Worm (Caenorhabditis elegans) whole organism, L4 larva: ENCODE measurements around the gene D2045.5.

Source experiments
- D1046.2 ChIP-seq: fragments of 200-800 bp; sonication (Bioruptor generic); IDR thresholded peaks from 2 replicates; pipeline ENCODE4 v1.3.6; 2022; ENCODE audit warnings: missing genetic modification characterization, missing compliant biosample characterization
- F37D6.2 ChIP-seq: sonication (generic microtip); optimal IDR thresholded peaks from 2 replicates; lab custom pipeline; 2016; ENCODE audit warnings: mild to moderate bottlenecking, missing genetic modification characterization, missing compliant biosample characterization
- T20F7.1 ChIP-seq: fragments of 200-800 bp; sonication (Bioruptor generic); optimal IDR thresholded peaks from 2 replicates; lab custom pipeline; 2018; ENCODE audit warnings: mild to moderate bottlenecking, missing genetic modification characterization, missing compliant biosample characterization
- Y105C5A.15 ChIP-seq: fragments of 200-800 bp; sonication (Bioruptor generic); IDR thresholded peaks from 2 replicates; pipeline ENCODE4 v1.3.6; 2022; ENCODE audit warnings: missing genetic modification characterization, missing compliant biosample characterization
- Y48G9A.11 ChIP-seq: fragments of 200-800 bp; sonication (Bioruptor generic); IDR thresholded peaks from 2 replicates; pipeline ENCODE4 v1.3.6; 2022; ENCODE audit warnings: missing genetic modification reagents, missing genetic modification characterization, missing compliant biosample characterization
- aha-1 ChIP-seq: fragments of 150-350 bp; peaks from one replicate; lab custom pipeline; 2014; ENCODE audit warnings: missing biosample characterization, missing genetic modification characterization
- aly-2 ChIP-seq: sonication (generic microtip); optimal IDR thresholded peaks from 2 replicates; lab custom pipeline; 2018; ENCODE audit warnings: missing biosample characterization, missing genetic modification characterization
- ama-1 ChIP-seq: fragments of 150-350 bp; optimal IDR thresholded peaks from 2 replicates; lab custom pipeline; 2014; ENCODE audit warnings: inconsistent platforms, mixed read lengths
- ctbp-1 ChIP-seq: fragments of 200-800 bp; sonication (Bioruptor generic); IDR thresholded peaks from 2 replicates; pipeline ENCODE4 v1.3.6; 2022; ENCODE audit warnings: missing genetic modification reagents, missing genetic modification characterization, missing compliant biosample characterization
- daf-16 ChIP-seq, 3 experiments: sonication (generic microtip); optimal IDR thresholded peaks; 2 replicates each; lab custom pipeline; 2016 to 2017; ENCODE audit warnings: missing genetic modification characterization in 3 of 3, missing genetic modification reagents in 3 of 3, mild to moderate bottlenecking in 2 of 3, missing compliant biosample characterization in 2 of 3, missing biosample characterization in 1 of 3, moderate library complexity in 1 of 3
- daf-8 ChIP-seq: fragments of 200-800 bp; sonication (Bioruptor generic); IDR thresholded peaks from 2 replicates; pipeline ENCODE4 v1.3.6; 2022; ENCODE audit warnings: missing genetic modification characterization, missing compliant biosample characterization
- dmd-6 ChIP-seq: fragments of 200-800 bp; sonication (Bioruptor generic); IDR thresholded peaks from 2 replicates; pipeline ENCODE4 v1.3.6; 2022; ENCODE audit warnings: missing genetic modification reagents, missing genetic modification characterization, missing compliant biosample characterization
- dve-1 ChIP-seq: sonication (generic microtip); optimal IDR thresholded peaks from 2 replicates; lab custom pipeline; 2017; ENCODE audit warnings: antibody characterized with exemption, mild to moderate bottlenecking, missing genetic modification characterization, missing compliant biosample characterization; ENCODE audit not compliant: insufficient read depth
- fkh-10 ChIP-seq: fragments of 150-350 bp; optimal IDR thresholded peaks from 2 replicates; lab custom pipeline; 2014; ENCODE audit warnings: missing biosample characterization, missing genetic modification reagents, missing genetic modification characterization
- hlh-11 ChIP-seq: fragments of 200-800 bp; sonication (Bioruptor generic); optimal IDR thresholded peaks from 2 replicates; lab custom pipeline; 2018; ENCODE audit warnings: mild to moderate bottlenecking, missing genetic modification characterization, missing compliant biosample characterization
- hlh-30 ChIP-seq: sonication (generic microtip); optimal IDR thresholded peaks from 2 replicates; lab custom pipeline; 2017; ENCODE audit warnings: antibody characterized with exemption, mild to moderate bottlenecking, missing genetic modification characterization, missing compliant biosample characterization; ENCODE audit not compliant: insufficient read depth
- jun-1 ChIP-seq: fragments of 150-350 bp; optimal IDR thresholded peaks from 2 replicates; lab custom pipeline; 2014; ENCODE audit warnings: missing biosample characterization, missing genetic modification reagents, missing genetic modification characterization
- lin-15B ChIP-seq: fragments of 150-350 bp; sonication (generic microtip); optimal IDR thresholded peaks from 3 replicates; lab custom pipeline; 2014; ENCODE audit warnings: missing biosample characterization, missing genetic modification characterization
- lin-39 ChIP-seq: fragments of 150-350 bp; optimal IDR thresholded peaks from 2 replicates; lab custom pipeline; 2014; ENCODE audit warnings: missing biosample characterization, missing genetic modification reagents, missing genetic modification characterization
- madf-5 ChIP-seq, 2 experiments: fragments of 200-800 bp; sonication (Bioruptor generic); IDR thresholded peaks; 2 replicates each; pipeline ENCODE4 v1.3.6; 2022; ENCODE audit warnings: missing compliant biosample characterization in 2 of 2, missing genetic modification characterization in 2 of 2
- mdl-1 ChIP-seq, 2 experiments: fragments of 150-350 bp in 1 of 2; sonication (generic microtip) in 1 of 2; optimal IDR thresholded peaks; 2 replicates each; lab custom pipeline; 2014 to 2017; ENCODE audit warnings: missing biosample characterization in 2 of 2, missing genetic modification characterization in 2 of 2
- mxl-3 ChIP-seq: fragments of 200-800 bp; sonication (Bioruptor generic); optimal IDR thresholded peaks from 2 replicates; lab custom pipeline; 2018; ENCODE audit warnings: mild to moderate bottlenecking, missing genetic modification characterization, missing compliant biosample characterization
- nhr-10 ChIP-seq: fragments of 150-350 bp; optimal IDR thresholded peaks from 2 replicates; lab custom pipeline; 2014; ENCODE audit warnings: missing biosample characterization, missing genetic modification characterization
- nhr-11 ChIP-seq: fragments of 150-350 bp; optimal IDR thresholded peaks from 2 replicates; lab custom pipeline; 2014; ENCODE audit warnings: missing biosample characterization, missing genetic modification characterization
- nhr-237 ChIP-seq: sonication (generic microtip); optimal IDR thresholded peaks from 2 replicates; lab custom pipeline; 2017; ENCODE audit warnings: missing biosample characterization, missing genetic modification characterization
- nhr-28 ChIP-seq: fragments of 150-350 bp; optimal IDR thresholded peaks from 2 replicates; lab custom pipeline; 2014; ENCODE audit warnings: missing biosample characterization, missing genetic modification characterization
- nhr-42 ChIP-seq: fragments of 200-800 bp; sonication (Bioruptor generic); IDR thresholded peaks from 2 replicates; pipeline ENCODE4 v1.3.6; 2022; ENCODE audit warnings: missing genetic modification characterization, missing compliant biosample characterization
- nhr-48 ChIP-seq: sonication (generic microtip); optimal IDR thresholded peaks from 2 replicates; lab custom pipeline; 2016; ENCODE audit warnings: mild to moderate bottlenecking, missing genetic modification characterization, missing compliant biosample characterization
- pha-4 ChIP-seq, 2 experiments: fragments of 150-350 bp in 1 of 2; fragments of 200-800 bp in 1 of 2; sonication (Bioruptor generic) in 1 of 2; IDR thresholded peaks in 1 of 2; optimal IDR thresholded peaks in 1 of 2; 2 replicates each; pipeline versions ENCODE4 v1.3.6 to Lab custom; 2014 to 2022; ENCODE audit warnings: missing genetic modification characterization in 2 of 2, missing genetic modification reagents in 2 of 2, missing biosample characterization in 1 of 2, missing compliant biosample characterization in 1 of 2
- php-3 ChIP-seq: fragments of 200-800 bp; sonication (Bioruptor generic); IDR thresholded peaks from 2 replicates; pipeline ENCODE4 v1.3.6; 2022; ENCODE audit warnings: missing genetic modification reagents, missing genetic modification characterization, missing compliant biosample characterization
- pqm-1 ChIP-seq: sonication (generic microtip); optimal IDR thresholded peaks from 2 replicates; lab custom pipeline; 2017; ENCODE audit warnings: missing biosample characterization, missing genetic modification characterization
- saeg-2 ChIP-seq: fragments of 200-800 bp; sonication (Bioruptor generic); IDR thresholded peaks from 2 replicates; pipeline ENCODE4 v1.3.6; 2022; ENCODE audit warnings: missing genetic modification reagents, missing genetic modification characterization, missing compliant biosample characterization
- set-16 ChIP-seq: fragments of 200-800 bp; sonication (Bioruptor generic); IDR thresholded peaks from 2 replicates; pipeline ENCODE4 v1.3.6; 2022; ENCODE audit warnings: missing genetic modification reagents, missing genetic modification characterization, missing compliant biosample characterization
- unc-62 ChIP-seq, 3 experiments: fragments of 150-350 bp in 1 of 3; sonication (generic microtip); optimal IDR thresholded peaks in 2 of 3; peaks in 1 of 3; 1 replicate in 1 of 3; 2 replicates in 2 of 3; lab custom pipeline; 2014 to 2017; ENCODE audit warnings: missing biosample characterization in 3 of 3, missing genetic modification characterization in 3 of 3, missing genetic modification reagents in 3 of 3, missing genotype in 1 of 3
- vab-7 ChIP-seq: fragments of 200-800 bp; sonication (Bioruptor generic); IDR thresholded peaks from 2 replicates; pipeline ENCODE4 v1.3.6; 2022; ENCODE audit warnings: missing genetic modification reagents, missing genetic modification characterization, missing compliant biosample characterization
- zag-1 ChIP-seq: fragments of 150-350 bp; optimal IDR thresholded peaks from 2 replicates; lab custom pipeline; 2014; ENCODE audit warnings: missing biosample characterization, missing genetic modification characterization

Gene D2045.5

DNA sequence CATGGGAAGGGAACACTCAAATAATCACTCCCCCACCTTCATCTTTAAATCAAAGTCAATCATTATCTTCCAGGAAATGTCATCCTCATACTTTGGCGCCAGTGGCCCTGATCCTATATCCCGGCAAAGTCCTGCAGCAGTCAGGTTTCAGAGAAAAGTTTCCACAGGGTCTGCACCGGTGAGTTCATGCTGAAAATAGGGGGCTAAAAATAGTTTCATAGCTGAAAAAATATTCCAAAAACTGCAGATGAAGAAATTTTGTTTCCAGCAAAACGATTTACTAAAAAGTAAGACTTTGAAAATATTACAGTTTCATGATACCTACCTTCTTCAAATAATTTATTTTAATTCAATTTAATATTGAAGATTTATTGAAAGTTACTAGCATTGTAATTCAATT, 18.6 kb upstream of the D2045.5 start, which contains the start of gene ptr-25:
Gene ptr-25 (plus strand): TSS at position 73 of the 400 bp plus-strand sequence.
- no peak for TF ChIP-seq set-16 (GFP tag; lab: Robert Waterston, UW)
- TF ChIP-seq unc-62 (GFP tag; optimal IDR thresholded peaks at IDR 0.05 in 1 of 2; lab: Kevin White, UChicago), result peak in 1 of 2 experiments; percentile 94
- no peak for TF ChIP-seq unc-62 (tag; optimal IDR thresholded peaks at IDR 0.05; lab: Kevin White, UChicago)
- TF ChIP-seq jun-1 (tag; lab: Kevin White, UChicago), result no peak
- TF ChIP-seq aly-2, result no peak
- TF ChIP-seq F37D6.2 (tag; lab: Kevin White, UChicago), result no peak
- TF ChIP-seq daf-8, result no peak
- TF ChIP-seq, all 104 proteins: peak for 1

DNA sequence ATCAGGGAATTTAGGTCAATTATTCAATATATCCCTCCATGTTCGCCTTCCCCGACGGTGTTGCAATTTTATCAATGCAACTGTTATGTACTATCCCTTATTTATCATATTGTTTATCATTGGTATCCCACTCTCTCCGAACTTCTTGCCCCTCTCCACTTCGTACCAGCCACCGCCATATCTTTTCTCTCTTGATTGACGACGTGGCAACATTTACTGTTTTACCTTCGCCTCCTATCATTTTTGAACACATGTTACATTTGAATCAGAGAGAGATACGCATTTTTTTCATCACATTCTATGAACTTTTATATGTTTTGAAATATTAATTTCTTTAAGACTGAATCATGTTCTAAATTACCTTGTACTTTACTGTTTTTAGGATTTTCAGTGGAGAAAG, 17.0 kb upstream of the D2045.5 start:
- TF ChIP-seq fkh-10 (GFP tag; lab: Kevin White, UChicago), result no peak
- TF ChIP-seq nhr-28 (tag; lab: Kevin White, UChicago), result peak; percentile 34
- peak; percentile 45 for TF ChIP-seq mxl-3
- TF ChIP-seq pqm-1 (tag; lab: Kevin White, UChicago), result no peak
- TF ChIP-seq, all 104 proteins: peak for 2

DNA sequence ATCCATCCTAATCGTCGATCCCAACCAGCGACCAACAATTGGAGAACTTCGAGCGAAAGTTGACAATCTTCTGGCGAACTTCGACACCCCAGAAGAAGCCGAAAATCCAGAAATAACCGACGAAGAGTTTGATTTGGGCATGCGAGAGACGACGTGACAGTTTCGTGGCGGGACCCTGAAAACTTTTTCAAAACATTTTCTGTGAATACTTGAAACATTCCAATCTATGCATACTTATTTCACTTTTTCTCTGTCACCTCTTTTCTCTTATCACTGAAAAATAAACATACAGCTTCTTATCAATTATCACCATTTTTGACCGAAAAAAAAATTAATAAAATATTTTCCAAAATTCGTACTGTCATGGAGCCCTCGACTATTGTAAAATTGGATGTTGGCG, 12.6 kb upstream of the D2045.5 start, which contains the start of gene D2045.8:
Gene D2045.8 (plus strand): TSS at position 301 of the 400 bp plus-strand sequence.
- no peak for TF ChIP-seq T20F7.1 (GFP tag; lab: Kevin White, UChicago)
- TF ChIP-seq daf-16 (GFP tag; optimal IDR thresholded peaks at IDR 0.05; lab: Kevin White, UChicago), result no peak
- TF ChIP-seq daf-16 (tag; optimal IDR thresholded peaks at IDR 0.05; lab: Kevin White, UChicago), result peak; percentile 18
- TF ChIP-seq, all 104 proteins: peak for 1

DNA sequence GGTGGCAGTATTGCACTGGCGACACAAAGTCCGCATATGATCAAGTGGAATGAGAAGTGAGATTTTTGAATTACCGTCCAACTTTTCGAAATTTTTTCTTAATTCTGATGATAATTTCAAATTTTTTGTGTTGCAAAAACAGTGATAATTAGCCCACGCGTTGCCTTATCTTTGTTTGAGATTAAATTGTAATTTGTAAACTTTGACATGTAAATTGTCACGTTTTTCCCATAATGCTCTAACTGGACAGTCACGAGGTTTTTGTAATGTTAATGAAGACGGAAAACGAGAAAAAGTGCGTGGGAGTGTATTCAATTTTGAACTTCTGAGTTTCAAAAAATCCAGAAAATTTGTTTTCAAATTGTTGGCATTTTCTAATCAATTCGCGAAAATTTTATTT, 12.1 kb upstream of the D2045.5 start:
- TF ChIP-seq daf-8 (no peak), hlh-11 (tag; lab: Kevin White, UChicago) (peak; percentile 11), nhr-11 (tag; lab: Kevin White, UChicago) (no peak), D1046.2 (GFP tag; lab: Robert Waterston, UW) (no peak), nhr-10 (tag; lab: Kevin White, UChicago) (no peak), dve-1 (tag; lab: Kevin White, UChicago) (peak; percentile 64), daf-16 (GFP tag; optimal IDR thresholded peaks at IDR 0.05; lab: Kevin White, UChicago) (no peak), daf-16 (tag; optimal IDR thresholded peaks at IDR 0.05; lab: Kevin White, UChicago) (peak; percentile 29), zag-1 (tag; lab: Kevin White, UChicago) (no peak), hlh-30 (tag; lab: Kevin White, UChicago) (peak; percentile 12), dmd-6 (GFP tag; lab: Robert Waterston, UW) (0 out of 2 replicates have a peak, but pooled peaks have one; percentile 25), nhr-237 (tag; lab: Kevin White, UChicago) (no peak), unc-62 (GFP tag; optimal IDR thresholded peaks at IDR 0.05 in 1 of 2; lab: Kevin White, UChicago) (peak in 1 of 2 experiments; percentile 93), unc-62 (tag; optimal IDR thresholded peaks at IDR 0.05; lab: Kevin White, UChicago) (no peak), nhr-42 (GFP tag; lab: Robert Waterston, UW) (no peak)

DNA sequence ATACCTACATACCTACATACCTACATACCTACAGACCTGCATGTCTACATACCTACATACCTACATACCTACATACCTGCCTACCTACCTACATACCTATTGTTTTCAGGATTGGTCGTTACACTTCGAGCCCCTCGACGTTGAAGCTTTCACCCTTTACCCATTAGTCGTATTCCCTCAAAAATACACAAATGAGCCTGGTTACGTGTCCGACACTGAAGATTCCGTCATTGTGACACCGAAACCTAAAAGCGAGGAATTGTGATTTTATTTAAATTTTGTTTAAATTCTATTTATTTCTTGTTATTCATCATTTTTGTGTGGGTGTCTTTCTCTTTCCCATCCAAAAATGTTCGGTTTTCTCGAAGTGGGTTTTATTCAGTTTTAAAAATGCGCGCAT, 9.8 kb upstream of the D2045.5 start, which contains the start of gene D2045.7:
Gene D2045.7 (plus strand): TSS at position 301 of the 400 bp plus-strand sequence.
- no peak for TF ChIP-seq mdl-1 (tag; optimal IDR thresholded peaks at IDR 0.05; lab: Kevin White, UChicago)
- TF ChIP-seq Y105C5A.15 (GFP tag; lab: Robert Waterston, UW), result no peak
- no peak for TF ChIP-seq nhr-48 (tag; lab: Kevin White, UChicago)
- no peak for TF ChIP-seq ctbp-1 (GFP tag; lab: Robert Waterston, UW)
- no peak for TF ChIP-seq zag-1 (tag; lab: Kevin White, UChicago)
- TF ChIP-seq aha-1 (tag; lab: Kevin White, UChicago), result no peak
- no peak for TF ChIP-seq lin-39
- no peak for TF ChIP-seq ama-1
- no peak for TF ChIP-seq saeg-2
- no peak for TF ChIP-seq vab-7 (GFP tag; lab: Robert Waterston, UW)
- no peak for TF ChIP-seq Y48G9A.11 (GFP tag; lab: Robert Waterston, UW)
- no peak for TF ChIP-seq php-3 (GFP tag; lab: Robert Waterston, UW)
- TF ChIP-seq pha-4 (GFP tag; IDR thresholded peaks at IDR 0.05; lab: Robert Waterston, UW), result no peak
- no peak for TF ChIP-seq pha-4 (tag; optimal IDR thresholded peaks at IDR 0.05; lab: Kevin White, UChicago)
- no peak for TF ChIP-seq madf-5 (GFP tag; IDR thresholded peaks at IDR 0.05; lab: Robert Waterston, UW)
- TF ChIP-seq nhr-237 (tag; lab: Kevin White, UChicago), result no peak
- TF ChIP-seq lin-15B, result no peak
